Fruit fly (Drosophila melanogaster) whole organism, embryonic: Measurements from ENCODE around the gene Claspin.

Experiments used
- Abd-B ChIP-seq: fragments of 200-800 bp; sonication (Bioruptor generic); optimal IDR thresholded peaks from 2 replicates; lab custom pipeline; 2018; ENCODE audit warnings: missing biosample characterization, mild to moderate bottlenecking, missing genetic modification characterization, moderate library complexity
- B-H2 ChIP-seq: fragments of 200-800 bp; sonication (Bioruptor generic); optimal IDR thresholded peaks from 2 replicates; lab custom pipeline; 2018; ENCODE audit warnings: missing biosample characterization, mild to moderate bottlenecking, missing genetic modification characterization
- CG10147 ChIP-seq: fragments of 200-800 bp; sonication (Bioruptor generic); optimal IDR thresholded peaks from 2 replicates; lab custom pipeline; 2019; ENCODE audit warnings: missing biosample characterization, mild to moderate bottlenecking, missing genetic modification characterization, moderate library complexity
- CG12155 ChIP-seq: fragments of 200-800 bp; sonication (Bioruptor generic); optimal IDR thresholded peaks from 3 replicates; lab custom pipeline; 2016; ENCODE audit warnings: missing biosample characterization, missing genetic modification characterization
- CG13894 ChIP-seq: fragments of 200-800 bp; sonication (Bioruptor generic); optimal IDR thresholded peaks from 3 replicates; lab custom pipeline; 2018; ENCODE audit warnings: missing biosample characterization, mild to moderate bottlenecking, missing genetic modification characterization, moderate library complexity
- CG15073 ChIP-seq: fragments of 200-800 bp; sonication (Bioruptor generic); optimal IDR thresholded peaks from 2 replicates; lab custom pipeline; 2016; ENCODE audit warnings: missing biosample characterization, missing genetic modification characterization
- CG15514 ChIP-seq: fragments of 200-800 bp; sonication (Bioruptor generic); optimal IDR thresholded peaks from 3 replicates; lab custom pipeline; 2017; ENCODE audit warnings: missing biosample characterization, missing genetic modification characterization, mild to moderate bottlenecking, moderate library complexity, missing genetic modification reagents
- CG15601 ChIP-seq: fragments of 200-800 bp; sonication (Bioruptor generic); optimal IDR thresholded peaks from 3 replicates; lab custom pipeline; 2019; ENCODE audit warnings: missing biosample characterization, mild to moderate bottlenecking, missing genetic modification characterization, moderate library complexity
- CG1602 ChIP-seq: fragments of 200-800 bp; sonication (Bioruptor generic); optimal IDR thresholded peaks from 3 replicates; lab custom pipeline; 2016; ENCODE audit warnings: missing biosample characterization, missing genetic modification characterization
- CG16779 ChIP-seq: fragments of 200-800 bp; sonication (Bioruptor generic); IDR thresholded peaks from 2 replicates; pipeline ENCODE4 v1.3.6; 2022; ENCODE audit warnings: missing biosample characterization, missing genetic modification characterization
- CG16863 ChIP-seq: fragments of 200-800 bp; sonication (Bioruptor generic); optimal IDR thresholded peaks from 3 replicates; lab custom pipeline; 2016; ENCODE audit warnings: missing biosample characterization, missing genetic modification characterization
- CG17829 ChIP-seq: fragments of 200-800 bp; optimal IDR thresholded peaks from 2 replicates; lab custom pipeline; 2019; ENCODE audit warnings: missing biosample characterization, mild to moderate bottlenecking, missing genetic modification characterization, moderate library complexity
- CG17912 ChIP-seq: fragments of 200-800 bp; sonication (Bioruptor generic); optimal IDR thresholded peaks from 2 replicates; lab custom pipeline; 2018; ENCODE audit warnings: missing biosample characterization, mild to moderate bottlenecking, missing genetic modification characterization
- CG31441 ChIP-seq: fragments of 200-800 bp; sonication (Bioruptor generic); IDR thresholded peaks from 2 replicates; pipeline ENCODE4 v1.3.6; 2022; ENCODE audit warnings: missing biosample characterization, missing genetic modification characterization
- CG33213 ChIP-seq: fragments of 200-800 bp; sonication (Bioruptor generic); optimal IDR thresholded peaks from 3 replicates; lab custom pipeline; 2016; ENCODE audit warnings: missing biosample characterization, missing genetic modification characterization
- CG33557 ChIP-seq: fragments of 200-800 bp; sonication (Bioruptor generic); optimal IDR thresholded peaks from 2 replicates; lab custom pipeline; 2019; ENCODE audit warnings: missing biosample characterization, mild to moderate bottlenecking, missing genetic modification characterization, moderate library complexity
- CG3726 ChIP-seq: fragments of 200-800 bp; sonication (Bioruptor generic); IDR thresholded peaks from 3 replicates; pipeline ENCODE4, ENCODE4 v1.3.6; 2022; ENCODE audit warnings: missing biosample characterization, missing genetic modification characterization
- CG5953 ChIP-seq: fragments of 200-800 bp; sonication (Bioruptor generic); IDR thresholded peaks from 2 replicates; pipeline ENCODE4 v1.3.6; 2022; ENCODE audit warnings: missing biosample characterization, missing genetic modification characterization
- CG6791 ChIP-seq: fragments of 200-800 bp; sonication (Bioruptor generic); IDR thresholded peaks from 3 replicates; pipeline ENCODE4 v1.3.6; 2022; ENCODE audit warnings: missing biosample characterization, missing genetic modification characterization; ENCODE audit not compliant: partially characterized antibody
- CG8290 ChIP-seq, 3 experiments: fragments of 200-800 bp; sonication (Bioruptor generic); optimal IDR thresholded peaks; 2 replicates each; lab custom pipeline; 2016 to 2019; ENCODE audit warnings: missing biosample characterization in 3 of 3, missing genetic modification characterization in 3 of 3, mild to moderate bottlenecking in 2 of 3, moderate library complexity in 1 of 3
- CG8924 ChIP-seq: fragments of 200-800 bp; optimal IDR thresholded peaks from 3 replicates; lab custom pipeline; 2019; ENCODE audit warnings: missing biosample characterization, mild to moderate bottlenecking, missing genetic modification characterization, moderate library complexity
- CG9797 ChIP-seq: fragments of 200-800 bp; sonication (Bioruptor generic); optimal IDR thresholded peaks from 3 replicates; lab custom pipeline; 2018; ENCODE audit warnings: missing biosample characterization, mild to moderate bottlenecking, missing genetic modification characterization
- Dbx ChIP-seq: fragments of 200-800 bp; sonication (Bioruptor generic); IDR thresholded peaks from 3 replicates; pipeline ENCODE4 v1.3.6; 2022; ENCODE audit warnings: missing biosample characterization, missing genetic modification characterization
- Dref ChIP-seq: fragments of 200-800 bp; sonication (Bioruptor generic); IDR thresholded peaks from 2 replicates; pipeline ENCODE4 v1.3.6; 2022; ENCODE audit warnings: missing biosample characterization, missing genetic modification characterization
- Eip74EF ChIP-seq, 2 experiments: fragments of 200-800 bp in 1 of 2; fragments of >200 bp in 1 of 2; sonication (Bioruptor generic) in 1 of 2; optimal IDR thresholded peaks; 2 replicates each; lab custom pipeline; 2017 to 2019; ENCODE audit warnings: missing biosample characterization in 2 of 2, missing genetic modification characterization in 2 of 2, mild to moderate bottlenecking in 1 of 2, moderate library complexity in 1 of 2
- Hey ChIP-seq: fragments of 200-800 bp; sonication (Bioruptor generic); optimal IDR thresholded peaks from 3 replicates; lab custom pipeline; 2018; ENCODE audit warnings: missing biosample characterization, mild to moderate bottlenecking, missing genetic modification characterization
- Myb ChIP-seq: fragments of 200-800 bp; sonication (Bioruptor generic); optimal IDR thresholded peaks from 2 replicates; lab custom pipeline; 2016; ENCODE audit warnings: missing biosample characterization, missing genetic modification characterization
- Nf-YC ChIP-seq: fragments of 200-800 bp; optimal IDR thresholded peaks from 3 replicates; lab custom pipeline; 2019; ENCODE audit warnings: missing biosample characterization, mild to moderate bottlenecking, missing genetic modification characterization, moderate library complexity
- Rfx ChIP-seq: fragments of 200-800 bp; sonication (Bioruptor generic); IDR thresholded peaks from 2 replicates; pipeline ENCODE4 v1.3.6; 2022; ENCODE audit warnings: missing biosample characterization, missing genetic modification characterization
- Stat92E ChIP-seq, 3 experiments: fragments of >200 bp in 2 of 3; fragments of 200-800 bp in 1 of 3; sonication (Bioruptor generic) in 1 of 3; optimal IDR thresholded peaks; 2 replicates each; lab custom pipeline; 2017 to 2019; ENCODE audit warnings: missing biosample characterization in 3 of 3, missing genetic modification characterization in 3 of 3, mild to moderate bottlenecking in 1 of 3, moderate library complexity in 1 of 3
- YL-1 ChIP-seq: fragments of 200-800 bp; sonication (Bioruptor generic); optimal IDR thresholded peaks from 3 replicates; lab custom pipeline; 2017; ENCODE audit warnings: missing biosample characterization, mild to moderate bottlenecking, missing genetic modification characterization
- amos ChIP-seq: fragments of 200-800 bp; sonication (Bioruptor generic); IDR thresholded peaks from 2 replicates; pipeline ENCODE4 v1.3.6; 2022; ENCODE audit warnings: missing biosample characterization, missing genetic modification characterization; ENCODE audit not compliant: partially characterized antibody
- exex ChIP-seq: fragments of 200-800 bp; sonication (Bioruptor generic); optimal IDR thresholded peaks from 4 replicates; lab custom pipeline; 2018; ENCODE audit warnings: missing biosample characterization, mild to moderate bottlenecking, missing genetic modification characterization, moderate library complexity
- fd3F ChIP-seq: fragments of 200-800 bp; sonication (Bioruptor generic); optimal IDR thresholded peaks from 2 replicates; lab custom pipeline; 2018; ENCODE audit warnings: missing biosample characterization, mild to moderate bottlenecking, missing genetic modification characterization, moderate library complexity
- fu2 ChIP-seq: fragments of 200-800 bp; sonication (Bioruptor generic); optimal IDR thresholded peaks from 2 replicates; lab custom pipeline; 2016; ENCODE audit warnings: missing biosample characterization, missing genetic modification characterization
- gce ChIP-seq: fragments of 200-800 bp; sonication (Bioruptor generic); IDR thresholded peaks from 3 replicates; pipeline ENCODE4 v1.3.6; 2022; ENCODE audit warnings: missing biosample characterization, missing genetic modification characterization
- insv ChIP-seq, 2 experiments: fragments of 200-800 bp; sonication (Bioruptor generic); optimal IDR thresholded peaks; 3 replicates each; lab custom pipeline; 2016 to 2018; ENCODE audit warnings: missing biosample characterization in 2 of 2, missing genetic modification characterization in 2 of 2
- kah ChIP-seq: fragments of 200-800 bp; sonication (Bioruptor generic); optimal IDR thresholded peaks from 2 replicates; lab custom pipeline; 2018; ENCODE audit warnings: missing biosample characterization, mild to moderate bottlenecking, missing genetic modification characterization
- knrl ChIP-seq: fragments of 200-800 bp; sonication (Bioruptor generic); IDR thresholded peaks from 3 replicates; pipeline ENCODE4 v1.3.6; 2022; ENCODE audit warnings: missing biosample characterization, missing genetic modification characterization; ENCODE audit not compliant: partially characterized antibody
- lmd ChIP-seq: fragments of 200-800 bp; sonication (Bioruptor generic); IDR thresholded peaks from 2 replicates; pipeline ENCODE4 v1.3.6; 2022; ENCODE audit warnings: missing biosample characterization, missing genetic modification characterization
- maf-S ChIP-seq: fragments of 200-800 bp; sonication (Bioruptor generic); optimal IDR thresholded peaks from 2 replicates; lab custom pipeline; 2016; ENCODE audit warnings: missing biosample characterization, missing genetic modification characterization
- nerfin-1 ChIP-seq: fragments of 200-800 bp; sonication (Bioruptor generic); optimal IDR thresholded peaks from 3 replicates; lab custom pipeline; 2019; ENCODE audit warnings: missing biosample characterization, mild to moderate bottlenecking, missing genetic modification characterization, moderate library complexity
- nerfin-2 ChIP-seq: fragments of 200-800 bp; sonication (Bioruptor generic); IDR thresholded peaks from 2 replicates; pipeline ENCODE4 v1.3.6; 2022; ENCODE audit warnings: missing biosample characterization, missing genetic modification characterization; ENCODE audit not compliant: partially characterized antibody
- pan ChIP-seq, 4 experiments: fragments of >200 bp in 3 of 4; fragments of 200-800 bp in 1 of 4; sonication (Bioruptor generic) in 1 of 4; optimal IDR thresholded peaks in 3 of 4; IDR thresholded peaks in 1 of 4; 2 replicates each; pipeline versions ENCODE4 v1.3.6 to Lab custom; 2017 to 2022; ENCODE audit warnings: missing biosample characterization in 2 of 4, missing genetic modification characterization in 2 of 4, mixed read lengths in 1 of 4
- pzg ChIP-seq: fragments of 200-800 bp; sonication (Bioruptor generic); optimal IDR thresholded peaks from 3 replicates; lab custom pipeline; 2018; ENCODE audit warnings: missing biosample characterization, mild to moderate bottlenecking, missing genetic modification characterization, moderate library complexity
- ranshi ChIP-seq: fragments of 200-800 bp; sonication (Bioruptor generic); IDR thresholded peaks from 2 replicates; pipeline ENCODE4 v1.3.6; 2022; ENCODE audit warnings: missing biosample characterization, missing genetic modification characterization
- slbo ChIP-seq: fragments of 200-800 bp; sonication (Bioruptor generic); IDR thresholded peaks from 2 replicates; pipeline ENCODE4 v1.3.6; 2022; ENCODE audit warnings: missing biosample characterization, missing genetic modification characterization
- sug ChIP-seq: fragments of 200-800 bp; optimal IDR thresholded peaks from 2 replicates; lab custom pipeline; 2019; ENCODE audit warnings: missing biosample characterization, mild to moderate bottlenecking, missing genetic modification characterization, moderate library complexity

Gene Claspin

DNA sequence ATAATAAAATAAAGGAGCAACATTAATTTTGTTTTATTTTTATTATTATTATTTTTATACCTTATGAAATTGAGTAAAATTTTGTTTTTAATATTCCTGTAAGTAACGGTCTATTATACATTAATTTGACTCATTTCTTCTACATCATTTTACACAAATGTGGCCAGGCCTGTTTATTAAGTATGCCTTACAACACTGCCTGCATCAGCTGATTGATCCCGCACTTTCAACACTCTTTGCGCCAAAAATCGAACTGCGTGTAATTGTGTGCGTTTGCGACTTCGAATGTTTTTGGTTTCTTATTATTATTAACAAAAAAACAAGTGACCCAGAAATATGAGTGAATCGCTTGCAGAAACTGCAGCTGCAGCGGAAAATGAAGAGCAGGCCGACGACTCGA, at the start of gene Claspin (continued):
- TF ChIP-seq CG16863 (peak; percentile 5), Dbx (GFP tag; lab: Robert Waterston, UW) (peak; percentile 26; the same call in 1 of the 3 replicates), CG12155 (GFP tag; lab: Kevin White, UChicago) (peak; percentile 61), pan (optimal IDR thresholded peaks at IDR 0.05; lab: Kevin White, UChicago) (no peak), pan (GFP tag; optimal IDR thresholded peaks at IDR 0.05 in 1 of 2, IDR thresholded peaks at IDR 0.05 in 1 of 2) (peak in 1 of 2 experiments; percentile 20), lmd (peak; percentile 5; the same call in 1 of the 2 replicates), Abd-B (GFP tag; lab: Kevin White, UChicago) (no peak), YL-1 (GFP tag; lab: Kevin White, UChicago) (peak; percentile 11), insv (GFP tag; optimal IDR thresholded peaks at IDR 0.05; lab: Kevin White, UChicago) (no peak), CG15601 (peak; percentile 53), amos (peak; percentile 74), sug (tag; lab: Kevin White, UChicago) (peak; percentile 57), CG33557 (GFP tag; lab: Kevin White, UChicago) (no peak), Rfx (peak; percentile 75), pzg (peak; percentile 83), CG10147 (no peak), CG6791 (GFP tag; lab: Robert Waterston, UW) (peak; percentile 37; the same call in 1 of the 3 replicates), nerfin-1 (tag; lab: Kevin White, UChicago) (no peak), fu2 (GFP tag; lab: Kevin White, UChicago) (peak; percentile 43), CG3726 (GFP tag; lab: Robert Waterston, UW) (no peak), CG8290 (GFP tag; optimal IDR thresholded peaks at IDR 0.05; lab: Kevin White, UChicago) (peak; percentile 25), CG8290 (tag; optimal IDR thresholded peaks at IDR 0.05; lab: Kevin White, UChicago) (peak in 1 of 2 experiments; percentile 85), CG5953 (GFP tag; lab: Robert Waterston, UW) (no peak), Eip74EF (GFP tag; optimal IDR thresholded peaks at IDR 0.05; lab: Kevin White, UChicago) (no peak), B-H2 (GFP tag; lab: Kevin White, UChicago) (peak; percentile 65), CG15073 (GFP tag; lab: Kevin White, UChicago) (no peak), CG13894 (tag; lab: Kevin White, UChicago) (no peak), CG31441 (GFP tag; lab: Robert Waterston, UW) (no peak), kah (no peak), CG17829 (peak; percentile 19), CG15514 (GFP tag; lab: Kevin White, UChicago) (peak; percentile 53), Dref (peak; percentile 38), knrl (peak; percentile 29; the same call in 1 of the 3 replicates), CG33213 (peak; percentile 45), CG8924 (tag; lab: Kevin White, UChicago) (peak; percentile 14), ranshi (GFP tag; lab: Robert Waterston, UW) (0 out of 2 replicates have a peak, but pooled peaks have one; percentile 11), maf-S (GFP tag; lab: Kevin White, UChicago) (peak; percentile 27), CG1602 (peak; percentile 27), nerfin-2 (GFP tag; lab: Robert Waterston, UW) (no peak), Hey (tag; lab: Kevin White, UChicago) (no peak), gce (GFP tag; lab: Robert Waterston, UW) (no peak), slbo (GFP tag; lab: Robert Waterston, UW) (peak; percentile 72), fd3F (no peak), Stat92E (GFP tag; optimal IDR thresholded peaks at IDR 0.05; lab: Kevin White, UChicago) (peak in 1 of 3 experiments; percentile 6), CG16779 (GFP tag; lab: Robert Waterston, UW) (0 out of 2 replicates have a peak, but pooled peaks have one; percentile 2), CG17912 (peak; percentile 54), exex (tag; lab: Kevin White, UChicago) (peak; percentile 14), CG9797 (GFP tag; lab: Kevin White, UChicago) (peak; percentile 66), Nf-YC (peak; percentile 9), Myb (peak; percentile 57)
